Worm (Caenorhabditis elegans): ENCODE measurements around the gene Y73B6BL.288.
"Not testable (repeated sequence)": the region's sequence is repeated elsewhere in the genome, so short reads cannot be mapped to it uniquely, and the experiment has no call there.

Gene Y73B6BL.288

ce11 chrIV:6365045-6365444, 22.7 kb upstream of the Y73B6BL.288 start, which contains the start of gene Y73B6BL.270:
Y73B6BL.270 (plus strand) TSS chrIV:6365345.
- TF ChIP-seq egl-27 (tag; optimal IDR thresholded peaks at IDR 0.05) (no peak), unc-39 (tag; optimal IDR thresholded peaks at IDR 0.05) (no peak), blmp-1 (tag; optimal IDR thresholded peaks at IDR 0.05; ENCODE audit: insufficient read depth) (no peak), alr-1 (tag; optimal IDR thresholded peaks at IDR 0.05) (no peak)

ce11 chrIV:6363604-6364003, 21.3 kb upstream of the Y73B6BL.288 start:
- TF ChIP-seq peb-1 (tag; optimal IDR thresholded peaks at IDR 0.05) (no peak), nhr-21 (tag; optimal IDR thresholded peaks at IDR 0.05) (no peak), mab-5 (tag; optimal IDR thresholded peaks at IDR 0.05) (no peak), elt-1 (tag; optimal IDR thresholded peaks at IDR 0.05) (no peak), alr-1 (tag; optimal IDR thresholded peaks at IDR 0.05) (no peak), nhr-10 (tag; optimal IDR thresholded peaks at IDR 0.05) (no peak), lin-13 (GFP tag; optimal IDR thresholded peaks at IDR 0.05) (no peak), crh-2 (tag; optimal IDR thresholded peaks at IDR 0.05) (no peak), mdl-1 (tag; optimal IDR thresholded peaks at IDR 0.05) (no peak), nhr-6 (tag; optimal IDR thresholded peaks at IDR 0.05) (no peak), nhr-129 (tag; optimal IDR thresholded peaks at IDR 0.05) (no peak)

- TF ChIP-seq ceh-82 (tag; optimal IDR thresholded peaks at IDR 0.05) (no peak), nhr-11 (tag; optimal IDR thresholded peaks at IDR 0.05) (no peak), nhr-129 (tag; optimal IDR thresholded peaks at IDR 0.05) (no peak), nhr-25 (tag; optimal IDR thresholded peaks at IDR 0.05) (no peak), ceh-16 (tag; optimal IDR thresholded peaks at IDR 0.05) (no peak), dmd-4 (tag; optimal IDR thresholded peaks at IDR 0.05) (no peak), alr-1 (tag; optimal IDR thresholded peaks at IDR 0.05) (no peak), nhr-237 (tag; optimal IDR thresholded peaks at IDR 0.05) (no peak), lsy-2 (tag; optimal IDR thresholded peaks at IDR 0.05) (no peak)
These were observed 19.3 kb upstream of the Y73B6BL.288 start, which contains the start of gene Y73B6BL.47 for ce11 chrIV:6361668-6362067. Y73B6BL.47 (plus strand) TSS chrIV:6361968.

ce11 chrIV:6347213-6347612, 4.9 kb upstream of the Y73B6BL.288 start, which contains the start of gene Y73B6BL.289:
Y73B6BL.289 (plus strand) TSS chrIV:6347513.
- not testable (repeated sequence) for TF ChIP-seq lin-13 (GFP tag; optimal IDR thresholded peaks at IDR 0.05); elt-3 (tag; optimal IDR thresholded peaks at IDR 0.05); alr-1 (tag; optimal IDR thresholded peaks at IDR 0.05)

- no peak for TF ChIP-seq ceh-82 (tag; optimal IDR thresholded peaks at IDR 0.05)
- no peak for TF ChIP-seq lin-13 (GFP tag; optimal IDR thresholded peaks at IDR 0.05)
- no peak for TF ChIP-seq fos-1 (tag; optimal IDR thresholded peaks at IDR 0.05)
- no peak for TF ChIP-seq nhr-23 (tag; optimal IDR thresholded peaks at IDR 0.05)
- no peak for TF ChIP-seq ZK546.5 (tag; optimal IDR thresholded peaks at IDR 0.05)
- TF ChIP-seq unc-62 (GFP tag; optimal IDR thresholded peaks at IDR 0.05): no peak
- no peak for TF ChIP-seq peb-1 (tag; optimal IDR thresholded peaks at IDR 0.05)
- no peak for TF ChIP-seq aly-2 (tag; optimal IDR thresholded peaks at IDR 0.05)
- TF ChIP-seq dmd-4 (tag; optimal IDR thresholded peaks at IDR 0.05): no peak
- no peak for TF ChIP-seq Y55F3AM.14 (GFP tag; optimal IDR thresholded peaks at IDR 0.05)
These were observed 545 bp upstream of the Y73B6BL.288 start, which contains the start of gene Y73B6BL.14 for ce11 chrIV:6342876-6343275. Y73B6BL.14 (minus strand) TSS chrIV:6342976.

- TF ChIP-seq zag-1 (tag; optimal IDR thresholded peaks at IDR 0.05) (no peak), peb-1 (tag; optimal IDR thresholded peaks at IDR 0.05) (no peak), sem-4 (tag; optimal IDR thresholded peaks at IDR 0.05) (no peak), sma-3 (GFP tag; optimal IDR thresholded peaks at IDR 0.05) (no peak), C34F6.9 (tag; optimal IDR thresholded peaks at IDR 0.05) (no peak), egl-27 (tag; optimal IDR thresholded peaks at IDR 0.05) (no peak), unc-39 (tag; optimal IDR thresholded peaks at IDR 0.05) (no peak), ama-1 (optimal IDR thresholded peaks at IDR 0.05) (no peak), lin-39 (tag; optimal IDR thresholded peaks at IDR 0.05) (no peak), ztf-1 (GFP tag; conservative IDR thresholded peaks at IDR 0.05) (no peak), unc-62 (GFP tag; optimal IDR thresholded peaks at IDR 0.05) (no peak), lsy-2 (tag; optimal IDR thresholded peaks at IDR 0.05) (no peak), dmd-4 (tag; optimal IDR thresholded peaks at IDR 0.05) (no peak), lin-13 (GFP tag; optimal IDR thresholded peaks at IDR 0.05) (no peak), R02D3.7 (tag; optimal IDR thresholded peaks at IDR 0.05) (no peak), sma-9 (GFP tag; optimal IDR thresholded peaks at IDR 0.05) (no peak), sma-9 (tag; optimal IDR thresholded peaks at IDR 0.05) (no peak), ztf-11 (tag; optimal IDR thresholded peaks at IDR 0.05) (no peak), gmeb-1 (tag; optimal IDR thresholded peaks at IDR 0.05) (no peak), ZK546.5 (tag; optimal IDR thresholded peaks at IDR 0.05) (no peak)
These were observed 5.0 kb downstream of the Y73B6BL.288 start, which contains the start of gene ipla-6 for ce11 chrIV:6337353-6337752. ipla-6 (plus strand) TSS chrIV:6337653.
